Worm (Caenorhabditis elegans) whole organism, midembryonic: ENCODE measurements around the gene C25H3.3.

Experiments
- T22C8.4 ChIP-seq: fragments of 200-800 bp; sonication (Bioruptor generic); IDR thresholded peaks from 2 replicates; pipeline ENCODE4 v1.3.6; 2022; ENCODE audit warnings: missing genetic modification characterization, missing compliant biosample characterization
- flt-1 ChIP-seq: fragments of 200-800 bp; sonication (Bioruptor generic); IDR thresholded peaks from 2 replicates; pipeline ENCODE4 v1.3.6; 2022; ENCODE audit warnings: missing genetic modification characterization, missing compliant biosample characterization
- klf-2 ChIP-seq: fragments of 200-800 bp; sonication (Bioruptor generic); conservative IDR thresholded peaks from 2 replicates; pipeline ENCODE4 v1.3.6; 2022; ENCODE audit warnings: missing genetic modification reagents, missing genetic modification characterization, missing compliant biosample characterization
- ref-1 ChIP-seq: fragments of 200-800 bp; sonication (Bioruptor generic); conservative IDR thresholded peaks from 2 replicates; pipeline ENCODE4 v1.3.6; 2022; ENCODE audit warnings: missing genetic modification reagents, missing genetic modification characterization, missing compliant biosample characterization
- ztf-23 ChIP-seq: fragments of 200-800 bp; sonication (Bioruptor generic); IDR thresholded peaks from 2 replicates; pipeline ENCODE4 v1.3.6; 2022; ENCODE audit warnings: missing genetic modification reagents, missing genetic modification characterization, missing compliant biosample characterization
- ztf-29 ChIP-seq: fragments of 200-800 bp; sonication (Bioruptor generic); IDR thresholded peaks from 2 replicates; pipeline ENCODE4 v1.3.6; 2022; ENCODE audit warnings: missing genetic modification reagents, missing genetic modification characterization, missing compliant biosample characterization

ce11 chrII:5660155-5660554 lies 33.8 kb upstream of the C25H3.3 start:
- TF ChIP-seq flt-1 (no peak), ztf-29 (GFP tag; lab: Robert Waterston, UW) (no peak), klf-2 (GFP tag; lab: Robert Waterston, UW) (no peak), T22C8.4 (GFP tag; lab: Robert Waterston, UW) (no peak), ztf-23 (GFP tag; lab: Robert Waterston, UW) (no peak), ref-1 (GFP tag; lab: Robert Waterston, UW) (no peak)
